Worm (Caenorhabditis elegans): Measurements from ENCODE around the gene F29A7.8.

DNA sequence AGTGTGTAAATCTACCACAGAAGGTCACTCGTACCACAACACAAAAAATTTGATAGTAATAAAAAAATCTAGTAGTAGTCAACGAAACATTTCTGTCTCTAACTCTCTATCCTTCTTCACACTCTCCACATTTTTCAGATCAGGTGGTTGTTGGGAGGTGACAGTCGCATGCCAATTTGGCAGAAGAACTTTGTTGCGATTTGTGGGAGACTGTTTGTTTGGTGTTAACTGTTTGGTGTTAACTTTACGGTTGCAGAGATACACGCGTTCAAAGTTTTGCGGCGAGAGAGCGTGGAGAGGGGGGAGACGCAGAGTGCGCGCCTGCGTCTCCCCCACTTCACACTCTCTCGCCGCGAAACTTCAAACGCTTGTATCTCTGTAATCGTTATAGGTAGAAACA lies 47.1 kb upstream of the F29A7.8 start:
- no peak for TF ChIP-seq madf-2 (tag; optimal IDR thresholded peaks at IDR 0.05)
- TF ChIP-seq ets-4 (tag; optimal IDR thresholded peaks at IDR 0.05) = no peak
- TF ChIP-seq rnt-1 (tag; optimal IDR thresholded peaks at IDR 0.05) = no peak
- no peak for TF ChIP-seq sox-2 (GFP tag; IDR thresholded peaks at IDR 0.05)
- TF ChIP-seq che-1 (tag; optimal IDR thresholded peaks at IDR 0.05) = no peak
- TF ChIP-seq hlh-30 (tag; optimal IDR thresholded peaks at IDR 0.05; ENCODE audit: insufficient read depth) = no peak
- no peak for TF ChIP-seq pat-9 (tag; optimal IDR thresholded peaks at IDR 0.05)
